Fruit fly (Drosophila melanogaster): ENCODE measurements around the gene CG16704.

DNA sequence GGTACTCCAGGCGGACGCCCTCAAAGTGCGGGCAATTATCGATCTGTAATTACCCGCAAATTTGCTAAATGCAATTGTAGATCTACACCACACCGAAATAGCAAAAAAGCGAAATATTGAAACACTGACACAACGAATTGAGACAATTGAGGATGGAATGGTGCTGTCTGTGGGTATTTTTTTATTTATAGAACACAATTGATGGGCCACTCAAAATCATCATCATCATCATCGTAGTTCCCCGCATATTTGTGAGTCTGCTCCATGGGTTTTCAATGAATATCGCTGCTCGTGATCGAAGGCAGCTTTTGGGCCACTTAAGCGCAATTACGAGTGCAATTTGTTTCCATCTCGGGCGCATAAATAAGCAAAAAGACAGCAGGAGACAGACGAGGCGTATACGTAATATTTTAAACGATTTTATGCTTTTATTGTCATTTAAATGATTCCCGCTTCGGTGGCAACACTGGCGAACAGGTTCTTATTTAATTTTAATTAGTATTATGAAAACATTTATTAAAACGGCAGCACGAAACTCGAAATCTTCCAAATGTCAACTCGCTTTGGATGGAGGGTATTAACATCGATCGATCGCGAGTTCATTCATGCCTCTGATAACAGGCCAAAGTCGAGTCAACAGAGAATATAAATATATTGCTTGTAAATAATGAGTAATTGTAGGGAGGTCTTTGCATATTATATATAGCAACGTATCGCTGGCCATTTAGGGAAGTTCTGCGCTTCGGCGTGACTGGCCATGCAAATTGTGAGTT is 50.1 kb downstream of the CG16704 start:
- TF ChIP-seq lz (GFP tag; optimal IDR thresholded peaks at IDR 0.05), result no peak
- TF ChIP-seq CG6808 (GFP tag; optimal IDR thresholded peaks at IDR 0.05), result no peak
- TF ChIP-seq Lpt (GFP tag; optimal IDR thresholded peaks at IDR 0.05), result no peak
- no peak for TF ChIP-seq CG3919 (GFP tag; optimal IDR thresholded peaks at IDR 0.05)
- no peak for TF ChIP-seq CG8319 (GFP tag; optimal IDR thresholded peaks at IDR 0.05)
- no peak for TF ChIP-seq acj6 (GFP tag; optimal IDR thresholded peaks at IDR 0.05)
- no peak for TF ChIP-seq CG10631 (GFP tag; optimal IDR thresholded peaks at IDR 0.05)
- no peak for TF ChIP-seq ss (GFP tag; optimal IDR thresholded peaks at IDR 0.05)
- no peak for TF ChIP-seq CG8119 (GFP tag; IDR thresholded peaks at IDR 0.05)

Data from whole organism, prepupa.